Worm (Caenorhabditis elegans) whole organism, L3 larva: ENCODE results near the gene str-57.

Source experiments
- ZK546.5 ChIP-seq: sonication (generic microtip); optimal IDR thresholded peaks from 2 replicates; lab custom pipeline; 2017; ENCODE audit warnings: missing biosample characterization, missing genetic modification characterization
- aly-2 ChIP-seq: fragments of 150-350 bp; optimal IDR thresholded peaks from 2 replicates; lab custom pipeline; 2014; ENCODE audit warnings: missing biosample characterization, missing genetic modification characterization
- elt-3 ChIP-seq, 3 experiments: fragments of 150-350 bp in 1 of 3; sonication (generic microtip) in 2 of 3; optimal IDR thresholded peaks; 2 replicates in 2 of 3; 4 replicates in 1 of 3; lab custom pipeline; 2014 to 2017; ENCODE audit warnings: missing biosample characterization in 3 of 3, missing genetic modification characterization in 3 of 3
- mdl-1 ChIP-seq: fragments of 150-350 bp; optimal IDR thresholded peaks from 2 replicates; lab custom pipeline; 2014; ENCODE audit warnings: missing biosample characterization, missing genetic modification characterization
- nfya-1 ChIP-seq: sonication (generic microtip); optimal IDR thresholded peaks from 2 replicates; lab custom pipeline; 2017; ENCODE audit warnings: missing genetic modification characterization, mild to moderate bottlenecking, missing compliant biosample characterization, antibody characterized with exemption, moderate library complexity; ENCODE audit not compliant: insufficient read depth
- nhr-237 ChIP-seq: fragments of 150-350 bp; optimal IDR thresholded peaks from 2 replicates; lab custom pipeline; 2014; ENCODE audit warnings: missing biosample characterization, missing genetic modification characterization
- nhr-43 ChIP-seq: sonication (generic microtip); optimal IDR thresholded peaks from 2 replicates; lab custom pipeline; 2016; ENCODE audit warnings: mild to moderate bottlenecking, missing genetic modification characterization, missing compliant biosample characterization; ENCODE audit not compliant: poor library complexity, severe bottlenecking
- pha-4 ChIP-seq: fragments of 150-350 bp; optimal IDR thresholded peaks from 2 replicates; lab custom pipeline; 2014; ENCODE audit warnings: missing biosample characterization, missing genetic modification reagents, missing genetic modification characterization
- skn-1 ChIP-seq: fragments of 150-350 bp; optimal IDR thresholded peaks from 2 replicates; lab custom pipeline; 2014; ENCODE audit warnings: missing biosample characterization, missing genetic modification characterization
- snpc-4 ChIP-seq: fragments of 150-350 bp; optimal IDR thresholded peaks from 2 replicates; lab custom pipeline; 2014; ENCODE audit warnings: missing biosample characterization, missing genetic modification characterization
- tbx-2 ChIP-seq: sonication (generic microtip); optimal IDR thresholded peaks from 2 replicates; lab custom pipeline; 2016; ENCODE audit warnings: mild to moderate bottlenecking, missing genetic modification characterization, missing compliant biosample characterization
- unc-62 ChIP-seq: fragments of 150-350 bp; sonication (generic microtip); optimal IDR thresholded peaks from 4 replicates; lab custom pipeline; 2014; ENCODE audit warnings: missing biosample characterization, missing genetic modification reagents, missing genetic modification characterization

- TF ChIP-seq ZK546.5 (no peak), elt-3 (tag; optimal IDR thresholded peaks at IDR 0.05; lab: Kevin White, UChicago) (no peak), nfya-1 (tag; lab: Kevin White, UChicago) (no peak), nhr-237 (tag; lab: Kevin White, UChicago) (no peak), snpc-4 (tag; lab: Kevin White, UChicago) (no peak), aly-2 (tag; lab: Kevin White, UChicago) (no peak), pha-4 (no peak), unc-62 (GFP tag; lab: Kevin White, UChicago) (no peak), nhr-43 (tag; lab: Kevin White, UChicago) (no peak), tbx-2 (tag; lab: Kevin White, UChicago) (no peak), skn-1 (tag; lab: Kevin White, UChicago) (no peak), mdl-1 (tag; lab: Kevin White, UChicago) (no peak)
Observed at ce11 chrV:15891761-15892160, 21.3 kb downstream of the str-57 start, which contains the start of gene T06C12.12.
